Fruit fly (Drosophila melanogaster): ENCODE results near the gene amd.

amd gene

DNA sequence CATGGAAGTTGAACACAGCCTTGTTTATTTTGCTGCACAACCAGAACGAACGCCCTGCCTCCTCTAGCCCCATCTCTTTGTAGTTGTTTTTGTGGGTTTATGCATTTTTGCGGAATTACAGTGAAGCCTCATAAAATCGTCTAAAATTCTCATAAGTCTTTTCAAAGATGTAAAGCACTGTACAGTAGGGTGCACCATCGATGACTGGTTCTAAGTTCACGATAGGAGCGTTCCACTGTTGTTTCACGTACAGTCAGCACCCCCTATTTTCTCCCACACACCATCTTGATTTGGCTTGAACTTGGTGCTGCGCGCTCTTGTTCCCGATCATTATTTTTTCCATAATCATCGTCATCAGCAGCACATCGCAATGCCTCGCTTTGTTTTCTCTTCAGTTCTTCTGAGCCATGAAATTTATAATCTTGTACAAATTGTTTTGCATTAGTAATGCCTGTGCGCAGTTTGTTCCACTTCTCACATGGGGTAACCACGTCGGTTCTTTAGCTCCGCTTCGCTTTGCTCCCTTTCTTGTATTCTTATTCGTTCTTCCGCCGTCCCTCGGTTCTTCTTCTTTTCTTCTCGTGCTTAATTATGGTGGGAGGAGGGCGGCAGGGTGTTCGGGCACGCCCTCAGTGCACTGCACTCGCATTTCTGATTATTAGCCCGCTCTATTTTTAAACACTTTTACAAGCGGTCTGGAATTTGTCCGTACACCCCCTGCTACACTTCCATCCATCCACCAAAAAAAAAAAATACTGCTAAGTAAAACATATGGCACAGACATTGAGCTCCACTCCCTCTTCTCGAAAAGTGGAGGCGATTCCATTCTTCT is 53.4 kb downstream of the amd start (continued):
- TF ChIP-seq Rfx (GFP tag; IDR thresholded peaks at IDR 0.05) (no peak), Tbp (GFP tag; optimal IDR thresholded peaks at IDR 0.05) (no peak), pb (GFP tag; optimal IDR thresholded peaks at IDR 0.05) (no peak), sim (GFP tag; IDR thresholded peaks at IDR 0.05) (no peak), CG13296 (GFP tag; optimal IDR thresholded peaks at IDR 0.05) (no peak), CG7786 (GFP tag; optimal IDR thresholded peaks at IDR 0.05) (peak; percentile 16), seq (GFP tag; IDR thresholded peaks at IDR 0.05) (0 out of 2 replicates have a peak, but pooled peaks have one; percentile 18), mld (GFP tag; IDR thresholded peaks at IDR 0.05; ENCODE audit: partially characterized antibody) (no peak), Hr51 (GFP tag; optimal IDR thresholded peaks at IDR 0.05) (no peak), corto (GFP tag; optimal IDR thresholded peaks at IDR 0.05) (no peak), CG12236 (GFP tag; optimal IDR thresholded peaks at IDR 0.05) (no peak), crc (GFP tag; optimal IDR thresholded peaks at IDR 0.05) (no peak), disco-r (GFP tag; optimal IDR thresholded peaks at IDR 0.05) (no peak), Nf-YC (tag; optimal IDR thresholded peaks at IDR 0.05) (no peak), CG17328 (GFP tag; IDR thresholded peaks at IDR 0.05) (no peak), B-H2 (GFP tag; optimal IDR thresholded peaks at IDR 0.05) (no peak), Med (GFP tag) (peak; percentile 77), aop (GFP tag; IDR thresholded peaks at IDR 0.05) (no peak), caup (GFP tag; optimal IDR thresholded peaks at IDR 0.05; ENCODE audit: severe bottlenecking) (no peak), CG6272 (GFP tag; IDR thresholded peaks at IDR 0.05) (no peak), CG9437 (GFP tag; optimal IDR thresholded peaks at IDR 0.05) (no peak), salm (tag; optimal IDR thresholded peaks at IDR 0.05) (no peak), gcm (GFP tag; optimal IDR thresholded peaks at IDR 0.05) (no peak), pnt (GFP tag; optimal IDR thresholded peaks at IDR 0.05) (no peak), Lhr (GFP tag; optimal IDR thresholded peaks at IDR 0.05) (no peak), CG12769 (tag; optimal IDR thresholded peaks at IDR 0.05) (no peak), CG3281 (GFP tag; optimal IDR thresholded peaks at IDR 0.05) (no peak), CG34422 (GFP tag; IDR thresholded peaks at IDR 0.05) (no peak), gce (GFP tag; IDR thresholded peaks at IDR 0.05) (no peak), onecut (GFP tag; IDR thresholded peaks at IDR 0.05) (no peak), da (GFP tag; optimal IDR thresholded peaks at IDR 0.05) (no peak), CG18476 (GFP tag; optimal IDR thresholded peaks at IDR 0.05) (no peak), Ada2b (GFP tag; IDR thresholded peaks at IDR 0.05) (no peak), hkb (optimal IDR thresholded peaks at IDR 0.05) (no peak), hkb (GFP tag; IDR thresholded peaks at IDR 0.05) (no peak), CG32767 (GFP tag; IDR thresholded peaks at IDR 0.05) (no peak), Ptx1 (GFP tag; IDR thresholded peaks at IDR 0.05) (0 out of 2 replicates have a peak, but pooled peaks have one; percentile 22), Fer1 (GFP tag; optimal IDR thresholded peaks at IDR 0.05) (no peak), pho (GFP tag; optimal IDR thresholded peaks at IDR 0.05) (no peak), CG15514 (GFP tag; optimal IDR thresholded peaks at IDR 0.05) (no peak), bab2 (GFP tag; optimal IDR thresholded peaks at IDR 0.05) (no peak), CG11093 (GFP tag; IDR thresholded peaks at IDR 0.05) (no peak), lola (GFP tag; optimal IDR thresholded peaks at IDR 0.05) (no peak), CG8290 (GFP tag; optimal IDR thresholded peaks at IDR 0.05) (no peak), CG8290 (tag; optimal IDR thresholded peaks at IDR 0.05) (no peak), CG1233 (GFP tag; optimal IDR thresholded peaks at IDR 0.05) (no peak), zfh2 (GFP tag; optimal IDR thresholded peaks at IDR 0.05) (no peak), Hr39 (optimal IDR thresholded peaks at IDR 0.05) (no peak), CG4617 (GFP tag; optimal IDR thresholded peaks at IDR 0.05; ENCODE audit: borderline replicate concordance) (no peak), z (GFP tag; IDR thresholded peaks at IDR 0.05) (no peak), NC2α (GFP tag; optimal IDR thresholded peaks at IDR 0.05) (no peak)
